Worm (Caenorhabditis elegans) whole organism, L1 larva: ENCODE measurements around the gene mutd-1.

Experiments used
- alr-1 ChIP-seq: fragments of 200-800 bp; sonication (Bioruptor generic); optimal IDR thresholded peaks from 2 replicates; lab custom pipeline; 2018; ENCODE audit warnings: borderline replicate concordance, mild to moderate bottlenecking, missing genetic modification characterization, missing compliant biosample characterization
- ceh-82 ChIP-seq, 3 experiments: fragments of 150-350 bp in 1 of 3; sonication (generic microtip) in 2 of 3; optimal IDR thresholded peaks; 2 replicates each; lab custom pipeline; 2014 to 2017; ENCODE audit warnings: missing biosample characterization in 3 of 3, missing genetic modification characterization in 3 of 3
- grh-1 ChIP-seq: fragments of 200-800 bp; sonication (Bioruptor generic); IDR thresholded peaks from 2 replicates; pipeline ENCODE4 v1.3.6; 2022; ENCODE audit warnings: missing genetic modification reagents, missing genetic modification characterization, missing compliant biosample characterization
- nhr-237 ChIP-seq: fragments of 150-350 bp; optimal IDR thresholded peaks from 2 replicates; lab custom pipeline; 2014; ENCODE audit warnings: missing biosample characterization, missing genetic modification characterization
- unc-62 ChIP-seq: fragments of 150-350 bp; optimal IDR thresholded peaks from 2 replicates; lab custom pipeline; 2014; ENCODE audit warnings: missing biosample characterization, missing genetic modification reagents, missing genetic modification characterization
- zag-1 ChIP-seq: fragments of 150-350 bp; optimal IDR thresholded peaks from 2 replicates; lab custom pipeline; 2014; ENCODE audit warnings: missing biosample characterization, missing genetic modification characterization
- ztf-11 ChIP-seq, 2 experiments: sonication (generic microtip); optimal IDR thresholded peaks; 2 replicates each; lab custom pipeline; 2016 to 2017; ENCODE audit warnings: missing genetic modification characterization in 2 of 2, missing biosample characterization in 1 of 2, missing compliant biosample characterization in 1 of 2

DNA sequence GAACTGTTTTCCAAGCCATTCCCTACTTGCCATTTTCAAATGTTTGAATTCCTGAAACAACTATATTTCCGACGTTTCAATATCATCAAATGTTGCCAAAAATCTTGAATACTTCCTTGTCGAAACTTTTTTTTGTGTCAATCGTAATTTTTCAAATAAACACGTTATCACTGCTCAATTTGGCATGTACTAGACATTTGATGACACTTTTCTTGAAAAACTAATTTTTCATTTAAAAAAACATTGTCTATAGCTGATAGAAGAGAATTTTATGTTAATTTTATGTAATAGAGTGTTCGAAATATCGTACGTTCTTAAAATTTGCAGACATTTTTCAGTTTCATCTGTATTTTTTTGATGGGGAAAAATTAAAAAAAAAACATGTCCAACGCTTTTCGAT, 48.9 kb upstream of the mutd-1 start:
- TF ChIP-seq unc-62 (GFP tag; lab: Kevin White, UChicago) (no peak), nhr-237 (no peak), zag-1 (tag; lab: Kevin White, UChicago) (no peak), ceh-82 (tag; optimal IDR thresholded peaks at IDR 0.05; lab: Kevin White, UChicago) (no peak), alr-1 (tag; lab: Kevin White, UChicago) (no peak), ztf-11 (tag; optimal IDR thresholded peaks at IDR 0.05; lab: Kevin White, UChicago) (no peak), grh-1 (GFP tag; lab: Robert Waterston, UW) (no peak)
